Worm (Caenorhabditis elegans): ENCODE data around the gene ugt-12.

Gene ugt-12

ce11 chrV:4881377-4881776 lies 8.1 kb downstream of the ugt-12 start, which contains the start of gene str-32:
str-32 (minus strand) TSS chrV:4881477.
- no peak for TF ChIP-seq lin-32 (GFP tag; optimal IDR thresholded peaks at IDR 0.05)
- TF ChIP-seq ceh-83 (GFP tag; optimal IDR thresholded peaks at IDR 0.05), result no peak
- no peak for TF ChIP-seq snpc-4 (tag; optimal IDR thresholded peaks at IDR 0.05)
- TF ChIP-seq mab-5 (tag; optimal IDR thresholded peaks at IDR 0.05), result no peak
- no peak for TF ChIP-seq drap-1 (GFP tag; optimal IDR thresholded peaks at IDR 0.05)
- no peak for TF ChIP-seq nhr-76 (tag; optimal IDR thresholded peaks at IDR 0.05)
- no peak for TF ChIP-seq lsy-2 (tag; optimal IDR thresholded peaks at IDR 0.05)
- TF ChIP-seq nhr-237 (tag; optimal IDR thresholded peaks at IDR 0.05), result no peak
- TF ChIP-seq pha-4 (tag; optimal IDR thresholded peaks at IDR 0.05), result no peak
- TF ChIP-seq unc-39 (tag; optimal IDR thresholded peaks at IDR 0.05), result no peak
- no peak for TF ChIP-seq sptf-1 (tag; optimal IDR thresholded peaks at IDR 0.05)
- TF ChIP-seq unc-120 (tag; optimal IDR thresholded peaks at IDR 0.05; ENCODE audit: poor library complexity, severe bottlenecking), result no peak
- TF ChIP-seq elt-1 (tag; optimal IDR thresholded peaks at IDR 0.05; ENCODE audit: borderline replicate concordance, insufficient read depth), result no peak
- TF ChIP-seq sem-2 (GFP tag; optimal IDR thresholded peaks at IDR 0.05), result no peak
- TF ChIP-seq M03D4.4 (tag; optimal IDR thresholded peaks at IDR 0.05), result no peak

DNA sequence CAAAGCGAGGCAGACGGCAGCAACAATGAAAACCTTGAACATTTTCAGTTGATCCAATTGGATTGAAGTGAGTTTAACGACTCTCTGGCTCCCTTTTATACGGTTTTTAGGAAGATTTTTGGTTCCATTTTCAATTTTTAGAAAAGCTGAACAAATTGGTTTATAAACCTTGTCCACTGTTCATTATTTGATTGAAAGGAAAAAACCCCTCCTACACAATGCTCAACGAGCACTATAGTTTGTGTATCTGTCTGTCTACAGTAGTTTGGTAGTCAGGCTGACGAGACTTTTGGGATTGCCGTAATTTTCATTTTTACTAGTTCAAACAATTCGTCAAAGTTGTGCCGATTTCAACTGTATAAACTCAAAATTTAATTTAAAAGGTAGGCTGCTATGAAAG lies 10.2 kb downstream of the ugt-12 start, which contains the start of gene T19H12.15:
TSS of gene T19H12.15 (minus strand) at position 101 of the 400 bp plus-strand sequence.
- TF ChIP-seq nhr-12 (tag; optimal IDR thresholded peaks at IDR 0.05), result no peak
- TF ChIP-seq ceh-43 (GFP tag; optimal IDR thresholded peaks at IDR 0.05), result no peak
- TF ChIP-seq nhr-237 (tag; optimal IDR thresholded peaks at IDR 0.05), result no peak
- no peak for TF ChIP-seq mab-5 (tag; optimal IDR thresholded peaks at IDR 0.05)
- TF ChIP-seq hlh-1 (tag; optimal IDR thresholded peaks at IDR 0.05), result no peak
- no peak for TF ChIP-seq ces-1 (GFP tag; optimal IDR thresholded peaks at IDR 0.05)
- no peak for TF ChIP-seq sem-2 (GFP tag; optimal IDR thresholded peaks at IDR 0.05)
- TF ChIP-seq zip-8 (tag; optimal IDR thresholded peaks at IDR 0.05), result no peak
- no peak for TF ChIP-seq tbx-8 (GFP tag; optimal IDR thresholded peaks at IDR 0.05)
- no peak for TF ChIP-seq lin-32 (GFP tag; optimal IDR thresholded peaks at IDR 0.05)
- no peak for TF ChIP-seq nhr-28 (tag; optimal IDR thresholded peaks at IDR 0.05)
- no peak for TF ChIP-seq ceh-39 (tag; optimal IDR thresholded peaks at IDR 0.05)
- TF ChIP-seq mep-1 (tag; optimal IDR thresholded peaks at IDR 0.05), result no peak
- TF ChIP-seq ztf-11 (tag; optimal IDR thresholded peaks at IDR 0.05), result no peak
- TF ChIP-seq nhr-2 (tag; optimal IDR thresholded peaks at IDR 0.05), result no peak
- TF ChIP-seq unc-39 (tag; optimal IDR thresholded peaks at IDR 0.05), result no peak

- TF ChIP-seq hlh-1 (tag; optimal IDR thresholded peaks at IDR 0.05) (no peak), snpc-4 (tag; optimal IDR thresholded peaks at IDR 0.05) (no peak), pha-4 (tag; optimal IDR thresholded peaks at IDR 0.05) (no peak), drap-1 (GFP tag; optimal IDR thresholded peaks at IDR 0.05) (no peak)
These were observed 11.8 kb downstream of the ugt-12 start, which contains the start of gene T19H12.6 for ce11 chrV:4877587-4877986. T19H12.6 (minus strand) TSS chrV:4877687.

- TF ChIP-seq lin-13 (tag; optimal IDR thresholded peaks at IDR 0.05) (no peak), zip-8 (tag; optimal IDR thresholded peaks at IDR 0.05) (no peak), pha-4 (tag; optimal IDR thresholded peaks at IDR 0.05) (no peak), mep-1 (tag; optimal IDR thresholded peaks at IDR 0.05) (no peak)
These were observed 17.4 kb downstream of the ugt-12 start, which contains the start of gene srd-33 for ce11 chrV:4871992-4872391. srd-33 (plus strand) TSS chrV:4872292.

DNA sequence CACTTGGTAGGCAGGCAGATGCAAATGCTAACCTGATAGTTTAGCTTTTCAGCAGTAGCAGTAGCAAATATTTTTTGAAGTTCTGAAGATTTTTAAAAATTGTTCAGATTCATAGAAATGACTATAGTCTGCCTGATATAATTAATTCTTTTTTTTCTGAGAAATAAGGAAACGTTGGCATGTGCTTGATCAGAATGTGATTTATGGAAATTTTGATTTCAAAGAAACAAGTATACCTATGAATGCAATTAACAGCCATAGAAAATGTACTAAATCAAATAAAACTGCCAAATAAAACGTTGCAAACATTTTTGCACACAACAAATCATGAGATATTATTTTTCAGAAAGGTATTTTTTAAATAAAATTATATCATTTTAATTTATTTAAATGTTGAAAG lies 18.8 kb downstream of the ugt-12 start:
- TF ChIP-seq blmp-1 (tag; optimal IDR thresholded peaks at IDR 0.05) (no peak), ceh-83 (GFP tag; optimal IDR thresholded peaks at IDR 0.05) (no peak), ceh-39 (tag; optimal IDR thresholded peaks at IDR 0.05) (no peak), pha-4 (tag; optimal IDR thresholded peaks at IDR 0.05) (no peak), sem-2 (GFP tag; optimal IDR thresholded peaks at IDR 0.05) (no peak)

ce11 chrV:4868698-4869097 lies 20.7 kb downstream of the ugt-12 start:
- TF ChIP-seq mls-2 (tag; optimal IDR thresholded peaks at IDR 0.05), result no peak
- TF ChIP-seq mep-1 (tag; optimal IDR thresholded peaks at IDR 0.05), result no peak
- no peak for TF ChIP-seq unc-39 (tag; optimal IDR thresholded peaks at IDR 0.05)
- no peak for TF ChIP-seq ceh-43 (GFP tag; optimal IDR thresholded peaks at IDR 0.05)
- no peak for TF ChIP-seq nhr-237 (tag; optimal IDR thresholded peaks at IDR 0.05)
- TF ChIP-seq lin-32 (GFP tag; optimal IDR thresholded peaks at IDR 0.05), result no peak
- TF ChIP-seq elt-1 (tag; optimal IDR thresholded peaks at IDR 0.05; ENCODE audit: borderline replicate concordance, insufficient read depth), result no peak
- no peak for TF ChIP-seq flh-1 (GFP tag; optimal IDR thresholded peaks at IDR 0.05)
- no peak for TF ChIP-seq sptf-1 (tag; optimal IDR thresholded peaks at IDR 0.05)
- no peak for TF ChIP-seq ces-1 (GFP tag; optimal IDR thresholded peaks at IDR 0.05)
- no peak for TF ChIP-seq mab-5 (tag; optimal IDR thresholded peaks at IDR 0.05)
- TF ChIP-seq snpc-4 (tag; optimal IDR thresholded peaks at IDR 0.05), result no peak
- no peak for TF ChIP-seq bed-3 (GFP tag; optimal IDR thresholded peaks at IDR 0.05)
- no peak for TF ChIP-seq pha-4 (tag; optimal IDR thresholded peaks at IDR 0.05)
- no peak for TF ChIP-seq M03D4.4 (tag; optimal IDR thresholded peaks at IDR 0.05)
- TF ChIP-seq nhr-2 (tag; optimal IDR thresholded peaks at IDR 0.05), result no peak

Measured in whole organism, mixed stage, embryonic.